Worm (Caenorhabditis elegans) whole organism, L3 larva: Measurements from ENCODE around the gene ilcr-1.

Experiments used
- R02D3.7 ChIP-seq: fragments of 150-350 bp; optimal IDR thresholded peaks from 2 replicates; lab custom pipeline; 2014; ENCODE audit warnings: missing biosample characterization, missing genetic modification characterization
- egl-27 ChIP-seq: sonication (generic microtip); optimal IDR thresholded peaks from 4 replicates; lab custom pipeline; 2017; ENCODE audit warnings: missing biosample characterization, missing genetic modification reagents, missing genetic modification characterization
- eor-1 ChIP-seq, 2 experiments: fragments of 150-350 bp; optimal IDR thresholded peaks; 2 replicates each; lab custom pipeline; 2014 to 2018; ENCODE audit warnings: missing biosample characterization in 2 of 2, missing genetic modification characterization in 2 of 2
- lin-15B ChIP-seq: fragments of 150-350 bp; optimal IDR thresholded peaks from 2 replicates; lab custom pipeline; 2014; ENCODE audit warnings: missing biosample characterization, missing genetic modification characterization
- nhr-237 ChIP-seq: fragments of 150-350 bp; optimal IDR thresholded peaks from 2 replicates; lab custom pipeline; 2014; ENCODE audit warnings: missing biosample characterization, missing genetic modification characterization
- snpc-4 ChIP-seq: fragments of 150-350 bp; optimal IDR thresholded peaks from 2 replicates; lab custom pipeline; 2014; ENCODE audit warnings: missing biosample characterization, missing genetic modification characterization

DNA sequence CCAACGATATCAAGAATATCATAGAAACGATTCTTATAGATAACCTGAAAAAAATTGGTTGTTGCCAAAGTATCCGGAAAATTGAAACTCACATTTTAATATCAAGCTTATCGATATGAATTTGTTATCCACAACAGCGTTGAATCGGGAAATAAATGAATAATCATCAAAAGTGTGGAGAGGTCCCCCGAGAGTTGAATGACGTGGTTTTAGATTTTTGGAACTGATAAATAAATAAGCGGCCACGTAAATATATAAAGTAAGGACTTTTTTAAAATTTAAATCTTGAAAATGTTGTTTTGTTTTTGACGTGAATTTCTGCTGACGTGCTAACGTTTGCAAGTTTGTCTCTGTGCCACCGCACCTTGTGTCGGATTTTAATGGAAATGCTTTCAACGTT lies 58.1 kb downstream of the ilcr-1 start, which contains the start of gene Y67A10A.3:
- TF ChIP-seq egl-27 (tag; lab: Kevin White, UChicago) (no peak), snpc-4 (no peak), lin-15B (no peak), R02D3.7 (tag; lab: Kevin White, UChicago) (no peak), eor-1 (tag; optimal IDR thresholded peaks at IDR 0.05; lab: Kevin White, UChicago) (no peak), nhr-237 (tag; lab: Kevin White, UChicago) (no peak)
